Fruit fly (Drosophila melanogaster) whole organism: ENCODE results near the gene Pmvk.

Experiments
- CG8478 ChIP-seq: fragments of >200 bp; optimal IDR thresholded peaks from 2 replicates; lab custom pipeline; 2018; ENCODE audit warnings: inconsistent platforms
- Dll ChIP-seq: fragments of >200 bp; optimal IDR thresholded peaks from 2 replicates; lab custom pipeline; 2017
- EcR ChIP-seq, 2 experiments: fragments of >200 bp; optimal IDR thresholded peaks; 2 replicates each; lab custom pipeline; 2017; ENCODE audit warnings: missing biosample characterization in 2 of 2, missing genetic modification characterization in 2 of 2, missing genetic modification reagents in 2 of 2
- pan ChIP-seq: fragments of >200 bp; optimal IDR thresholded peaks from 2 replicates; lab custom pipeline; 2017
- psq ChIP-seq: fragments of >200 bp; optimal IDR thresholded peaks from 2 replicates; lab custom pipeline; 2017
- usp ChIP-seq: fragments of >200 bp; optimal IDR thresholded peaks from 2 replicates; lab custom pipeline; 2017; ENCODE audit warnings: missing biosample characterization, missing genetic modification characterization, mixed read lengths

- no peak for TF ChIP-seq Dll (lab: Kevin White, UChicago)
- TF ChIP-seq pan (lab: Kevin White, UChicago) = no peak
- TF ChIP-seq CG8478 = no peak
- no peak for TF ChIP-seq psq
- TF ChIP-seq usp (GFP tag; lab: Kevin White, UChicago) = no peak
- no peak for TF ChIP-seq EcR (GFP tag; optimal IDR thresholded peaks at IDR 0.05; lab: Kevin White, UChicago)
Measured at dm6 chr2L:19563029-19563980, 16.8 kb downstream of the Pmvk start, which contains the start of gene CG13078.
